Fruit fly (Drosophila melanogaster) Kc167 (cell line): ENCODE data around the gene L2HGDH.

Experiments
- Myc ChIP-seq: fragments of >200 bp; optimal IDR thresholded peaks from 2 replicates; lab custom pipeline; 2017; ENCODE audit warnings: missing external identifiers
- Sin3A ChIP-seq: fragments of >200 bp; optimal IDR thresholded peaks from 2 replicates; lab custom pipeline; 2018; ENCODE audit warnings: missing external identifiers
- psq ChIP-seq: fragments of >200 bp; optimal IDR thresholded peaks from 2 replicates; lab custom pipeline; 2017; ENCODE audit warnings: missing external identifiers

dm6 chr2L:18974063-18974779 is at the start of gene L2HGDH, which contains the start of gene CG10431:
- TF ChIP-seq Sin3A (lab: Kevin White, UChicago) (no peak), Myc (no peak), psq (lab: Kevin White, UChicago) (no peak)
